Worm (Caenorhabditis elegans) whole organism, young adult: ENCODE data around the gene K09C8.8.

Experiments used
- B0035.1 ChIP-seq: sonication (generic microtip); optimal IDR thresholded peaks from 2 replicates; lab custom pipeline; 2016; ENCODE audit warnings: missing genetic modification characterization, mild to moderate bottlenecking, missing compliant biosample characterization, missing genotype, missing genetic modification reagents
- F55B11.4 ChIP-seq: sonication (generic microtip); optimal IDR thresholded peaks from 2 replicates; lab custom pipeline; 2016; ENCODE audit warnings: missing compliant biosample characterization, missing genetic modification characterization, borderline replicate concordance; ENCODE audit not compliant: insufficient read depth
- attf-6 ChIP-seq: fragments of 200-800 bp; sonication (Bioruptor generic); IDR thresholded peaks from 2 replicates; pipeline ENCODE4 v1.3.6; 2022; ENCODE audit warnings: missing genetic modification reagents, missing genetic modification characterization, missing compliant biosample characterization
- efl-1 ChIP-seq: fragments of 150-350 bp; optimal IDR thresholded peaks from 2 replicates; lab custom pipeline; 2014; ENCODE audit warnings: missing biosample characterization, missing genetic modification reagents, missing genetic modification characterization
- hmg-20 ChIP-seq: fragments of 200-800 bp; sonication (Bioruptor generic); IDR thresholded peaks from 2 replicates; pipeline ENCODE4 v1.3.6; 2022; ENCODE audit warnings: missing genetic modification reagents, missing genetic modification characterization, missing compliant biosample characterization
- hrde-1 ChIP-seq: sonication (generic microtip); optimal IDR thresholded peaks from 2 replicates; lab custom pipeline; 2016; ENCODE audit warnings: missing genetic modification characterization, mild to moderate bottlenecking, missing compliant biosample characterization, moderate library complexity, missing genotype, missing genetic modification reagents, borderline replicate concordance
- lin-40 ChIP-seq: sonication (generic microtip); optimal IDR thresholded peaks from 2 replicates; lab custom pipeline; 2016; ENCODE audit warnings: missing genetic modification characterization, mild to moderate bottlenecking, missing compliant biosample characterization, missing genotype, missing genetic modification reagents
- nfya-1 ChIP-seq: sonication (generic microtip); optimal IDR thresholded peaks from 2 replicates; lab custom pipeline; 2017; ENCODE audit warnings: antibody characterized with exemption, missing compliant biosample characterization, missing genetic modification characterization, borderline replicate concordance; ENCODE audit not compliant: insufficient read depth
- snpc-1.1 ChIP-seq: sonication (generic microtip); optimal IDR thresholded peaks from 2 replicates; lab custom pipeline; 2017; ENCODE audit warnings: missing genetic modification characterization, mild to moderate bottlenecking, missing compliant biosample characterization, antibody characterized with exemption, moderate library complexity, missing genotype, missing genetic modification reagents; ENCODE audit not compliant: insufficient read depth
- snpc-1.3 ChIP-seq: sonication (generic microtip); optimal IDR thresholded peaks from 2 replicates; lab custom pipeline; 2017; ENCODE audit warnings: missing genetic modification characterization, mild to moderate bottlenecking, missing compliant biosample characterization, antibody characterized with exemption, moderate library complexity, missing genotype, missing genetic modification reagents; ENCODE audit not compliant: insufficient read depth
- snpc-4 ChIP-seq, 5 experiments: fragments of 150-350 bp in 1 of 5; sonication (generic microtip) in 4 of 5; optimal IDR thresholded peaks; 2 replicates each; lab custom pipeline; 2014 to 2018; ENCODE audit warnings: missing genetic modification characterization in 5 of 5, missing biosample characterization in 3 of 5, antibody characterized with exemption in 2 of 5, mild to moderate bottlenecking in 2 of 5, missing compliant biosample characterization in 2 of 5, missing genotype in 2 of 5, moderate library complexity in 2 of 5, missing genetic modification reagents in 1 of 5
- unc-62 ChIP-seq: fragments of 150-350 bp; optimal IDR thresholded peaks from 2 replicates; lab custom pipeline; 2014; ENCODE audit warnings: missing biosample characterization, missing genetic modification reagents, missing genetic modification characterization
- xnd-1 ChIP-seq: sonication (generic microtip); optimal IDR thresholded peaks from 2 replicates; lab custom pipeline; 2016; ENCODE audit warnings: missing genotype, missing genetic modification reagents, missing genetic modification characterization, missing compliant biosample characterization
- ztf-3 ChIP-seq: fragments of 200-800 bp; sonication (Bioruptor generic); optimal IDR thresholded peaks from 2 replicates; lab custom pipeline; 2018; ENCODE audit warnings: mild to moderate bottlenecking, missing genetic modification characterization, missing compliant biosample characterization

DNA sequence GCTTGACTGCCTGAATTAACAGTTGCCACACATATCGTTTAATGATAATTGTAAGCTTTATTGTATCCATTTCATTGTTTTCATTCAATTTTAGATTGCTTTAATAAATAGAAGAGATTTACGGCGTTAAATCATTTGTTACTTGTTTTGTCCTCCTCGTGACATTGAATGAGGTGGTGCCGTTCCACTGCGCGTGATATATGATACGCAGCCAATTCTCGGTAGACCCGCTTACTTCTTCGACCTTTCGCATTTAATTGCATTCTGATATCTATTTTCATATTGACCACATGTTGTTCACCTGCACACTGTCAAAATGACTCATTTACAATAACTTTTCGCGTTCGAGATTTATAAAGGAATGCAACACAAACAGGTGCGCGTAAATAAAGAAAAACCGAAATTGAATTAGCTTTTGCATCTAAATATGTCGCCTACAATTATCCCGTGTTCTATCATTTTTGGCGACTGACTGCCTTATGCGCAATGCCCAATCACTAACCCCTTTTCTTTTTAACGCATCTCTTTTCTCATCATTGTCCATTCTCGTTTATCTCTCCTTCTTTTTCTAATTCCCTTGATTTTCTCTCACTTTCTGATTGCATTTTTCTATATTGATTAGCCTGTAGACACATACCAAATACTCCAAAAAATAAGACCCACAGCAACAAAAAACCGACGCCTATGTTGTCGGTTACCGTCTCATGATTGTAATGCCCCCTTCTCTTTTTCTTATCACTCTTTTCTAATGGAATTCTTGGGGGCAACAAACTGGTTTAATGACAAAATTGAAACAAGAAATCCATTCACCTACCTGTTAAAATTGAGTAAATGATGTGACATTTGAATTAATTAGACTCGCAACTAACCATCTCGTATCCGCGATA, 43.9 kb downstream of the K09C8.8 start:
- TF ChIP-seq lin-40 (tag; lab: Kevin White, UChicago): no peak
- TF ChIP-seq unc-62 (GFP tag; lab: Kevin White, UChicago): no peak
- no peak for TF ChIP-seq snpc-1.3 (tag; lab: Kevin White, UChicago)
- TF ChIP-seq attf-6 (GFP tag; lab: Robert Waterston, UW): no peak
- no peak for TF ChIP-seq xnd-1 (tag; lab: Kevin White, UChicago)
- TF ChIP-seq snpc-4 (GFP tag; optimal IDR thresholded peaks at IDR 0.05; lab: Kevin White, UChicago): no peak
- no peak for TF ChIP-seq snpc-4 (tag; optimal IDR thresholded peaks at IDR 0.05; lab: Kevin White, UChicago)
- no peak for TF ChIP-seq hmg-20 (GFP tag; lab: Robert Waterston, UW)
- TF ChIP-seq hrde-1 (tag; lab: Kevin White, UChicago): no peak
- TF ChIP-seq F55B11.4 (tag; lab: Kevin White, UChicago): no peak
- TF ChIP-seq efl-1 (GFP tag; lab: Kevin White, UChicago): no peak
- TF ChIP-seq nfya-1 (tag; lab: Kevin White, UChicago): no peak
- TF ChIP-seq ztf-3 (GFP tag; lab: Kevin White, UChicago): no peak
- no peak for TF ChIP-seq snpc-1.1 (tag; lab: Kevin White, UChicago)
- no peak for TF ChIP-seq B0035.1 (tag; lab: Kevin White, UChicago)
